Fruit fly (Drosophila melanogaster) whole organism, embryonic: ENCODE measurements around the gene CG11986.
A peak's percentile ranks its signal among the peaks of the same experiment; 100 is the strongest.

Source experiments
- Asciz ChIP-seq: fragments of 200-800 bp; sonication (Bioruptor generic); optimal IDR thresholded peaks from 2 replicates; lab custom pipeline; 2017; ENCODE audit warnings: missing biosample characterization, mild to moderate bottlenecking, missing genetic modification characterization, missing genetic modification reagents
- Awh ChIP-seq: fragments of 200-800 bp; sonication (Bioruptor generic); IDR thresholded peaks from 2 replicates; pipeline ENCODE4, ENCODE4 v1.3.6; 2022; ENCODE audit warnings: missing biosample characterization, missing genetic modification characterization
- CG10654 ChIP-seq: fragments of 200-800 bp; sonication (Bioruptor generic); optimal IDR thresholded peaks from 2 replicates; lab custom pipeline; 2016; ENCODE audit warnings: missing biosample characterization, missing genetic modification characterization
- CG11093 ChIP-seq: fragments of 200-800 bp; sonication (Bioruptor generic); IDR thresholded peaks from 3 replicates; pipeline ENCODE4 v1.3.6; 2022; ENCODE audit warnings: missing biosample characterization, missing genetic modification characterization
- CG11398 ChIP-seq: fragments of 200-800 bp; sonication (Bioruptor generic); optimal IDR thresholded peaks from 2 replicates; lab custom pipeline; 2016; ENCODE audit warnings: missing biosample characterization, missing genetic modification characterization
- CG11456 ChIP-seq: fragments of 200-800 bp; sonication (Bioruptor generic); IDR thresholded peaks from 3 replicates; pipeline ENCODE4 v1.3.6; 2022; ENCODE audit warnings: missing biosample characterization, missing genetic modification characterization
- CG13123 ChIP-seq: fragments of 200-800 bp; sonication (Bioruptor generic); optimal IDR thresholded peaks from 2 replicates; lab custom pipeline; 2016; ENCODE audit warnings: missing biosample characterization, missing genetic modification characterization
- CG13624 ChIP-seq: fragments of 200-800 bp; sonication (Bioruptor generic); optimal IDR thresholded peaks from 2 replicates; lab custom pipeline; 2016; ENCODE audit warnings: missing biosample characterization, missing genetic modification characterization
- CG16813 ChIP-seq: fragments of 200-800 bp; sonication (Bioruptor generic); IDR thresholded peaks from 3 replicates; pipeline ENCODE4 v1.3.6; 2022; ENCODE audit warnings: missing biosample characterization, missing genetic modification characterization; ENCODE audit not compliant: partially characterized antibody
- CG16863 ChIP-seq: fragments of 200-800 bp; sonication (Bioruptor generic); optimal IDR thresholded peaks from 3 replicates; lab custom pipeline; 2016; ENCODE audit warnings: missing biosample characterization, missing genetic modification characterization
- CG17802 ChIP-seq: fragments of 200-800 bp; sonication (Bioruptor generic); optimal IDR thresholded peaks from 2 replicates; lab custom pipeline; 2018; ENCODE audit warnings: missing biosample characterization, mild to moderate bottlenecking, missing genetic modification characterization, moderate library complexity
- CG17912 ChIP-seq: fragments of 200-800 bp; sonication (Bioruptor generic); optimal IDR thresholded peaks from 2 replicates; lab custom pipeline; 2018; ENCODE audit warnings: missing biosample characterization, mild to moderate bottlenecking, missing genetic modification characterization
- CG18764 ChIP-seq: fragments of 200-800 bp; sonication (Bioruptor generic); optimal IDR thresholded peaks from 3 replicates; lab custom pipeline; 2016; ENCODE audit warnings: missing biosample characterization, missing genetic modification characterization
- CG4328 ChIP-seq: fragments of 200-800 bp; sonication (Bioruptor generic); optimal IDR thresholded peaks from 3 replicates; lab custom pipeline; 2017; ENCODE audit warnings: missing biosample characterization, missing genetic modification reagents, missing genetic modification characterization
- CG4707 ChIP-seq: fragments of 200-800 bp; sonication (Bioruptor generic); optimal IDR thresholded peaks from 2 replicates; lab custom pipeline; 2018; ENCODE audit warnings: missing biosample characterization, mild to moderate bottlenecking, missing genetic modification characterization, moderate library complexity
- CG7745 ChIP-seq: fragments of 200-800 bp; sonication (Bioruptor generic); optimal IDR thresholded peaks from 2 replicates; lab custom pipeline; 2018; ENCODE audit warnings: missing biosample characterization, mild to moderate bottlenecking, missing genetic modification characterization, moderate library complexity
- CG7839 ChIP-seq: fragments of 200-800 bp; sonication (Bioruptor generic); optimal IDR thresholded peaks from 3 replicates; lab custom pipeline; 2018; ENCODE audit warnings: missing biosample characterization, mild to moderate bottlenecking, missing genetic modification characterization, moderate library complexity
- CG8290 ChIP-seq, 3 experiments: fragments of 200-800 bp; sonication (Bioruptor generic); optimal IDR thresholded peaks; 2 replicates each; lab custom pipeline; 2016 to 2019; ENCODE audit warnings: missing biosample characterization in 3 of 3, missing genetic modification characterization in 3 of 3, mild to moderate bottlenecking in 2 of 3, moderate library complexity in 1 of 3
- CG8944 ChIP-seq: fragments of 200-800 bp; sonication (Bioruptor generic); optimal IDR thresholded peaks from 3 replicates; lab custom pipeline; 2016; ENCODE audit warnings: missing biosample characterization, missing genetic modification characterization
- CG9817 ChIP-seq: fragments of 200-800 bp; sonication (Bioruptor generic); optimal IDR thresholded peaks from 2 replicates; lab custom pipeline; 2018; ENCODE audit warnings: missing biosample characterization, mild to moderate bottlenecking, missing genetic modification characterization, moderate library complexity
- CTCF ChIP-seq: fragments of 200-800 bp; sonication (Bioruptor generic); optimal IDR thresholded peaks from 2 replicates; lab custom pipeline; 2017; ENCODE audit warnings: missing biosample characterization, mild to moderate bottlenecking, missing genetic modification characterization, moderate library complexity
- Fer1 ChIP-seq: fragments of 200-800 bp; sonication (Bioruptor generic); optimal IDR thresholded peaks from 2 replicates; lab custom pipeline; 2017; ENCODE audit warnings: missing biosample characterization, mild to moderate bottlenecking, missing genetic modification characterization
- Hmx ChIP-seq: fragments of 200-800 bp; sonication (Bioruptor generic); optimal IDR thresholded peaks from 2 replicates; lab custom pipeline; 2016; ENCODE audit warnings: missing biosample characterization, missing genetic modification characterization
- Myb ChIP-seq: fragments of 200-800 bp; sonication (Bioruptor generic); optimal IDR thresholded peaks from 2 replicates; lab custom pipeline; 2016; ENCODE audit warnings: missing biosample characterization, missing genetic modification characterization
- NC2α ChIP-seq: fragments of 200-800 bp; sonication (Bioruptor generic); optimal IDR thresholded peaks from 2 replicates; lab custom pipeline; 2016; ENCODE audit warnings: missing biosample characterization, missing genetic modification characterization
- Nf-YA ChIP-seq: fragments of 200-800 bp; sonication (Bioruptor generic); IDR thresholded peaks from 2 replicates; pipeline ENCODE4 v1.3.6; 2022; ENCODE audit warnings: missing biosample characterization, missing genetic modification characterization
- Nf-YC ChIP-seq: fragments of 200-800 bp; optimal IDR thresholded peaks from 3 replicates; lab custom pipeline; 2019; ENCODE audit warnings: missing biosample characterization, mild to moderate bottlenecking, missing genetic modification characterization, moderate library complexity
- NfI ChIP-seq: fragments of 200-800 bp; sonication (Bioruptor generic); optimal IDR thresholded peaks from 3 replicates; lab custom pipeline; 2018; ENCODE audit warnings: missing biosample characterization, mild to moderate bottlenecking, missing genetic modification characterization, moderate library complexity
- Poxn ChIP-seq: fragments of 200-800 bp; sonication (Bioruptor generic); IDR thresholded peaks from 2 replicates; pipeline ENCODE4 v1.3.6; 2022; ENCODE audit warnings: missing biosample characterization, missing genetic modification characterization
- TFAM ChIP-seq: fragments of 200-800 bp; sonication (Bioruptor generic); optimal IDR thresholded peaks from 2 replicates; lab custom pipeline; 2017; ENCODE audit warnings: missing biosample characterization, missing genetic modification characterization, inconsistent platforms
- Xrp1 ChIP-seq: fragments of 200-800 bp; sonication (Bioruptor generic); IDR thresholded peaks from 2 replicates; pipeline ENCODE4 v1.3.6; 2022; ENCODE audit warnings: missing biosample characterization, missing genetic modification characterization
- cas ChIP-seq: fragments of 200-800 bp; sonication (Bioruptor generic); IDR thresholded peaks from 2 replicates; pipeline ENCODE4 v1.3.6; 2022; ENCODE audit warnings: missing biosample characterization, missing genetic modification characterization
- chif ChIP-seq, 2 experiments: fragments of 200-800 bp; sonication (Bioruptor generic); optimal IDR thresholded peaks; 3 replicates each; lab custom pipeline; 2016; ENCODE audit warnings: missing biosample characterization in 2 of 2, missing genetic modification characterization in 2 of 2
- emc ChIP-seq: fragments of 200-800 bp; sonication (Bioruptor generic); optimal IDR thresholded peaks from 2 replicates; lab custom pipeline; 2016; ENCODE audit warnings: missing biosample characterization, missing genetic modification characterization
- eyg ChIP-seq: fragments of 200-800 bp; sonication (Bioruptor generic); optimal IDR thresholded peaks from 3 replicates; lab custom pipeline; 2016; ENCODE audit warnings: missing biosample characterization, missing genetic modification characterization
- fd3F ChIP-seq: fragments of 200-800 bp; sonication (Bioruptor generic); optimal IDR thresholded peaks from 2 replicates; lab custom pipeline; 2018; ENCODE audit warnings: missing biosample characterization, mild to moderate bottlenecking, missing genetic modification characterization, moderate library complexity
- gcm2 ChIP-seq: fragments of 200-800 bp; sonication (Bioruptor generic); optimal IDR thresholded peaks from 2 replicates; lab custom pipeline; 2016; ENCODE audit warnings: missing biosample characterization, missing genetic modification characterization
- gem ChIP-seq: fragments of 200-800 bp; sonication (Bioruptor generic); optimal IDR thresholded peaks from 2 replicates; lab custom pipeline; 2019; ENCODE audit warnings: missing biosample characterization, mild to moderate bottlenecking, missing genetic modification characterization, moderate library complexity
- h ChIP-seq: fragments of >200 bp; optimal IDR thresholded peaks from 2 replicates; lab custom pipeline; 2017
- ham ChIP-seq: fragments of 200-800 bp; sonication (Bioruptor generic); IDR thresholded peaks from 2 replicates; pipeline ENCODE4 v1.3.6; 2022; ENCODE audit warnings: missing biosample characterization, missing genetic modification characterization
- her ChIP-seq: fragments of 200-800 bp; sonication (Bioruptor generic); optimal IDR thresholded peaks from 2 replicates; lab custom pipeline; 2016; ENCODE audit warnings: missing biosample characterization, missing genetic modification characterization
- inv ChIP-seq: fragments of 200-800 bp; sonication (Bioruptor generic); IDR thresholded peaks from 2 replicates; pipeline ENCODE4 v1.3.6; 2022; ENCODE audit warnings: missing biosample characterization, missing genetic modification characterization; ENCODE audit not compliant: partially characterized antibody
- jigr1 ChIP-seq: fragments of 200-800 bp; sonication (Bioruptor generic); IDR thresholded peaks from 3 replicates; pipeline ENCODE4 v1.3.6; 2022; ENCODE audit warnings: missing biosample characterization, missing genetic modification characterization
- mirr ChIP-seq: fragments of 200-800 bp; sonication (Bioruptor generic); optimal IDR thresholded peaks from 3 replicates; lab custom pipeline; 2018; ENCODE audit warnings: missing biosample characterization, mild to moderate bottlenecking, missing genetic modification characterization
- sisA ChIP-seq: fragments of 200-800 bp; sonication (Bioruptor generic); IDR thresholded peaks from 2 replicates; pipeline ENCODE4 v1.3.6; 2022; ENCODE audit warnings: missing biosample characterization, missing genetic modification characterization
- ssp ChIP-seq: fragments of 200-800 bp; sonication (Bioruptor generic); IDR thresholded peaks from 2 replicates; pipeline ENCODE4 v1.3.6; 2022; ENCODE audit warnings: missing biosample characterization, missing genetic modification characterization
- tap ChIP-seq: fragments of 200-800 bp; optimal IDR thresholded peaks from 3 replicates; lab custom pipeline; 2019; ENCODE audit warnings: missing biosample characterization, mild to moderate bottlenecking, missing genetic modification characterization, moderate library complexity
- tll ChIP-seq, 2 experiments: fragments of 200-800 bp in 1 of 2; fragments of >200 bp in 1 of 2; sonication (Bioruptor generic) in 1 of 2; optimal IDR thresholded peaks; 2 replicates each; lab custom pipeline; 2017 to 2019; ENCODE audit warnings: missing biosample characterization in 2 of 2, missing genetic modification characterization in 2 of 2, mild to moderate bottlenecking in 1 of 2, moderate library complexity in 1 of 2
- trem ChIP-seq: fragments of 200-800 bp; optimal IDR thresholded peaks from 3 replicates; lab custom pipeline; 2019; ENCODE audit warnings: missing biosample characterization, mild to moderate bottlenecking, missing genetic modification characterization, moderate library complexity
- zen ChIP-seq: fragments of 200-800 bp; sonication (Bioruptor generic); optimal IDR thresholded peaks from 3 replicates; lab custom pipeline; 2018; ENCODE audit warnings: missing biosample characterization, mild to moderate bottlenecking, missing genetic modification characterization, moderate library complexity

Gene CG11986

DNA sequence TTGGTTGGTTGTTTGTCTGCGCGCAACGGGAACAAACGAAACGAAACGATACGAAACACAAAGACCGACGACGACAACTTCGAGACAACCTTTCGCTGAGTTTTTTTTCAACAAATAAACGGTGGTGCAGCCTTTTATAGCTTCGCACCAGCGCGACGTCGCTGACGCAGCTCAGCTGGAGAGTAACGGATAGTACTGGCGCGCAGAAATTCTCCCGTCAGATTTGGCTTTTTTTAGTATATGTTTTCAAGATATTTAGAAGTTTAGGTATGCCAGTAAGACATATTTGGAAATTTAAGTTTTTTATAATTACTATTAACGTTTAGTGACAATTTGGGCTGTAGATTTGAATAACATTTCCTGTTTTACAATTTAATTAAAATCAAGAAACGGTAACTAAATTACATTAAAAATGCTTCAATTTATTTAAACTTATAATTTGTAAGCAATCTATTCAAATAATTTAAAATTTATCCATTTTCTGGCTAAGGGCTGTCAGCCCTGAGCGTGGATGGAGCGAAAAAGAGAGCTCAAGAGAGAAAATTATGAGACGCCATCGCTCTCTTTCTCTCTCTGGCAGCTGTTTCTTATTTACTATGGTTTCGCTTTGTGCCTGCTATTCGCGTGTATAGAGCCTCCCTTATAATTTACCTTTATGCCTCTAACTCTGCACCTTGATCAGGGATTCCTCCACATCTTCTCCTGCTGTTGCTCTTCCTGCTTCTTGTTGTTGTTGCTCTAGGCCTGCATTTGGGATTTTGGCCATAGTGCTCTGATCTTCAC is 18.6 kb downstream of the CG11986 start (continued):
- TF ChIP-seq emc (no peak), CG8290 (GFP tag; optimal IDR thresholded peaks at IDR 0.05; lab: Kevin White, UChicago) (peak; percentile 50), CG8290 (tag; optimal IDR thresholded peaks at IDR 0.05; lab: Kevin White, UChicago) (peak; percentile 62 to 88), CG8944 (GFP tag; lab: Kevin White, UChicago) (peak; percentile 18), Fer1 (peak; percentile 90), h (no peak), eyg (GFP tag; lab: Kevin White, UChicago) (no peak), chif (GFP tag; optimal IDR thresholded peaks at IDR 0.05; lab: Kevin White, UChicago) (peak; percentile 32 to 57), Myb (GFP tag; lab: Kevin White, UChicago) (peak; percentile 72), Awh (no peak), Poxn (no peak), CG16863 (peak; percentile 25), CG7839 (tag; lab: Kevin White, UChicago) (peak; percentile 88), CG13123 (peak; percentile 60), CG10654 (GFP tag; lab: Kevin White, UChicago) (peak; percentile 29), Asciz (GFP tag; lab: Kevin White, UChicago) (peak; percentile 77), Nf-YA (0 out of 2 replicates have a peak, but pooled peaks have one; percentile 8), gem (peak; percentile 92), CTCF (GFP tag; lab: Kevin White, UChicago) (peak; percentile 6), ham (GFP tag; lab: Robert Waterston, UW) (no peak), fd3F (GFP tag; lab: Kevin White, UChicago) (peak; percentile 70), Nf-YC (tag; lab: Kevin White, UChicago) (peak; percentile 86), inv (no peak), tap (tag; lab: Kevin White, UChicago) (peak; percentile 79), CG11093 (GFP tag; lab: Robert Waterston, UW) (no peak), Hmx (GFP tag; lab: Kevin White, UChicago) (peak; percentile 32), jigr1 (peak; percentile 40; the same call in 1 of the 3 replicates), NC2α (GFP tag; lab: Kevin White, UChicago) (peak; percentile 56), mirr (GFP tag; lab: Kevin White, UChicago) (peak; percentile 7), TFAM (no peak), her (GFP tag; lab: Kevin White, UChicago) (peak; percentile 41), CG16813 (GFP tag; lab: Robert Waterston, UW) (no peak), trem (peak; percentile 78), cas (GFP tag; lab: Robert Waterston, UW) (0 out of 2 replicates have a peak, but pooled peaks have one; percentile 21), CG4707 (GFP tag; lab: Kevin White, UChicago) (peak; percentile 19), CG17912 (GFP tag; lab: Kevin White, UChicago) (peak; percentile 54), CG9817 (tag; lab: Kevin White, UChicago) (peak; percentile 72), CG13624 (peak; percentile 69), sisA (no peak), CG11398 (GFP tag; lab: Kevin White, UChicago) (no peak), Xrp1 (GFP tag; lab: Robert Waterston, UW) (peak; percentile 76), gcm2 (GFP tag; lab: Kevin White, UChicago) (peak; percentile 16), CG4328 (GFP tag; lab: Kevin White, UChicago) (peak; percentile 81), zen (tag; lab: Kevin White, UChicago) (peak; percentile 72), tll (GFP tag; optimal IDR thresholded peaks at IDR 0.05; lab: Kevin White, UChicago) (no peak), CG18764 (GFP tag; lab: Kevin White, UChicago) (peak; percentile 26), NfI (GFP tag; lab: Kevin White, UChicago) (peak; percentile 78), CG7745 (peak; percentile 65), CG11456 (GFP tag; lab: Robert Waterston, UW) (no peak), ssp (GFP tag; lab: Robert Waterston, UW) (no peak), CG17802 (tag; lab: Kevin White, UChicago) (no peak)
